Worm (Caenorhabditis elegans) whole organism, late embryonic: ENCODE measurements around the gene clec-223.

Experiments used
- C38D4.7 ChIP-seq: fragments of 200-800 bp; sonication (Bioruptor generic); optimal IDR thresholded peaks from 2 replicates; lab custom pipeline; 2018; ENCODE audit warnings: mild to moderate bottlenecking, missing genetic modification characterization, moderate library complexity, missing compliant biosample characterization
- K02D7.2 ChIP-seq: sonication (generic microtip); optimal IDR thresholded peaks from 2 replicates; lab custom pipeline; 2017; ENCODE audit warnings: mild to moderate bottlenecking, missing genetic modification characterization, missing compliant biosample characterization
- Y22D7AL.16 ChIP-seq: sonication (generic microtip); optimal IDR thresholded peaks from 2 replicates; lab custom pipeline; 2016; ENCODE audit warnings: missing genetic modification characterization, missing compliant biosample characterization
- ama-1 ChIP-seq: fragments of 150-350 bp; optimal IDR thresholded peaks from 2 replicates; lab custom pipeline; 2014
- ceh-14 ChIP-seq: sonication (generic microtip); optimal IDR thresholded peaks from 2 replicates; lab custom pipeline; 2016; ENCODE audit warnings: missing genotype, missing genetic modification characterization, missing compliant biosample characterization
- ceh-18 ChIP-seq: sonication (generic microtip); optimal IDR thresholded peaks from 2 replicates; lab custom pipeline; 2016; ENCODE audit warnings: missing genetic modification characterization, missing compliant biosample characterization
- ceh-2 ChIP-seq: sonication (generic microtip); optimal IDR thresholded peaks from 2 replicates; lab custom pipeline; 2016; ENCODE audit warnings: missing genotype, missing genetic modification characterization, missing compliant biosample characterization
- ceh-22 ChIP-seq: sonication (generic microtip); optimal IDR thresholded peaks from 2 replicates; lab custom pipeline; 2017; ENCODE audit warnings: missing biosample characterization, missing genetic modification characterization
- ceh-30 ChIP-seq: fragments of 150-350 bp; optimal IDR thresholded peaks from 2 replicates; lab custom pipeline; 2014; ENCODE audit warnings: missing biosample characterization, missing genetic modification characterization
- ceh-31 ChIP-seq: sonication (generic microtip); optimal IDR thresholded peaks from 2 replicates; lab custom pipeline; 2016; ENCODE audit warnings: missing genetic modification characterization, missing compliant biosample characterization
- ceh-34 ChIP-seq: sonication (generic microtip); optimal IDR thresholded peaks from 2 replicates; lab custom pipeline; 2016; ENCODE audit warnings: mild to moderate bottlenecking, missing genetic modification characterization, missing compliant biosample characterization
- ceh-48 ChIP-seq: sonication (generic microtip); optimal IDR thresholded peaks from 2 replicates; lab custom pipeline; 2016; ENCODE audit warnings: missing genetic modification characterization, inconsistent platforms, missing compliant biosample characterization
- ceh-6 ChIP-seq: fragments of 200-800 bp; sonication (Bioruptor generic); optimal IDR thresholded peaks from 2 replicates; lab custom pipeline; 2018; ENCODE audit warnings: mild to moderate bottlenecking, missing genetic modification characterization, missing compliant biosample characterization
- che-1 ChIP-seq: sonication (generic microtip); optimal IDR thresholded peaks from 2 replicates; lab custom pipeline; 2016; ENCODE audit warnings: mild to moderate bottlenecking, missing genetic modification characterization, missing compliant biosample characterization
- dmd-4 ChIP-seq: sonication (generic microtip); optimal IDR thresholded peaks from 2 replicates; lab custom pipeline; 2016; ENCODE audit warnings: borderline replicate concordance, missing genetic modification characterization, missing compliant biosample characterization
- dve-1 ChIP-seq: sonication (generic microtip); optimal IDR thresholded peaks from 2 replicates; lab custom pipeline; 2017; ENCODE audit warnings: antibody characterized with exemption, mild to moderate bottlenecking, missing genetic modification characterization, missing compliant biosample characterization
- elt-2 ChIP-seq: sonication (generic microtip); optimal IDR thresholded peaks from 2 replicates; lab custom pipeline; 2016; ENCODE audit warnings: missing genetic modification reagents, missing genetic modification characterization, missing compliant biosample characterization
- fax-1 ChIP-seq: sonication (generic microtip); optimal IDR thresholded peaks from 2 replicates; lab custom pipeline; 2016; ENCODE audit warnings: missing genotype, missing genetic modification characterization, missing compliant biosample characterization
- fkh-10 ChIP-seq: fragments of 150-350 bp; optimal IDR thresholded peaks from 2 replicates; lab custom pipeline; 2014; ENCODE audit warnings: missing biosample characterization, missing genetic modification reagents, missing genetic modification characterization
- hlh-15 ChIP-seq: sonication (generic microtip); optimal IDR thresholded peaks from 2 replicates; lab custom pipeline; 2016; ENCODE audit warnings: missing genetic modification characterization, missing compliant biosample characterization
- hlh-8 ChIP-seq: sonication (generic microtip); optimal IDR thresholded peaks from 2 replicates; lab custom pipeline; 2016; ENCODE audit warnings: missing genotype, missing genetic modification characterization, missing compliant biosample characterization
- lim-6 ChIP-seq: sonication (generic microtip); optimal IDR thresholded peaks from 2 replicates; lab custom pipeline; 2016; ENCODE audit warnings: missing genetic modification characterization, missing compliant biosample characterization
- lin-11 ChIP-seq: fragments of 200-800 bp; sonication (Bioruptor generic); optimal IDR thresholded peaks from 2 replicates; lab custom pipeline; 2018; ENCODE audit warnings: mild to moderate bottlenecking, missing genetic modification characterization, missing compliant biosample characterization
- madf-2 ChIP-seq: sonication (generic microtip); optimal IDR thresholded peaks from 2 replicates; lab custom pipeline; 2017; ENCODE audit warnings: missing genetic modification characterization, missing compliant biosample characterization
- mec-3 ChIP-seq: sonication (generic microtip); optimal IDR thresholded peaks from 2 replicates; lab custom pipeline; 2016; ENCODE audit warnings: borderline replicate concordance, missing genetic modification characterization, missing compliant biosample characterization
- nfya-1 ChIP-seq: sonication (generic microtip); optimal IDR thresholded peaks from 2 replicates; lab custom pipeline; 2017; ENCODE audit warnings: missing genetic modification characterization, mild to moderate bottlenecking, missing compliant biosample characterization, antibody characterized with exemption, moderate library complexity
- nhr-232 ChIP-seq: sonication (generic microtip); optimal IDR thresholded peaks from 2 replicates; lab custom pipeline; 2016; ENCODE audit warnings: missing genetic modification characterization, missing compliant biosample characterization
- npax-4 ChIP-seq: sonication (generic microtip); optimal IDR thresholded peaks from 2 replicates; lab custom pipeline; 2016; ENCODE audit warnings: missing genetic modification characterization, missing compliant biosample characterization
- odd-2 ChIP-seq: sonication (generic microtip); optimal IDR thresholded peaks from 2 replicates; lab custom pipeline; 2017; ENCODE audit warnings: antibody characterized with exemption, mild to moderate bottlenecking, missing genetic modification characterization, missing compliant biosample characterization
- pag-3 ChIP-seq: sonication (generic microtip); optimal IDR thresholded peaks from 2 replicates; lab custom pipeline; 2016; ENCODE audit warnings: missing compliant biosample characterization, missing genetic modification characterization, borderline replicate concordance
- pat-9 ChIP-seq: fragments of 200-800 bp; sonication (Bioruptor generic); optimal IDR thresholded peaks from 2 replicates; lab custom pipeline; 2018; ENCODE audit warnings: mild to moderate bottlenecking, missing genetic modification characterization, moderate library complexity, missing compliant biosample characterization
- pha-2 ChIP-seq: sonication (generic microtip); optimal IDR thresholded peaks from 2 replicates; lab custom pipeline; 2017; ENCODE audit warnings: mild to moderate bottlenecking, missing genetic modification characterization, missing compliant biosample characterization
- pqm-1 ChIP-seq: sonication (generic microtip); optimal IDR thresholded peaks from 2 replicates; lab custom pipeline; 2016; ENCODE audit warnings: missing genetic modification characterization, missing compliant biosample characterization
- ref-2 ChIP-seq: sonication (generic microtip); optimal IDR thresholded peaks from 2 replicates; lab custom pipeline; 2016; ENCODE audit warnings: missing genetic modification characterization, missing compliant biosample characterization
- rnt-1 ChIP-seq: sonication (generic microtip); optimal IDR thresholded peaks from 2 replicates; lab custom pipeline; 2016; ENCODE audit warnings: missing genetic modification characterization, missing compliant biosample characterization
- sdc-2 ChIP-seq: sonication (generic microtip); optimal IDR thresholded peaks from 2 replicates; lab custom pipeline; 2016; ENCODE audit warnings: missing genotype, missing genetic modification characterization, missing compliant biosample characterization
- sox-2 ChIP-seq: fragments of 200-800 bp; sonication (Bioruptor generic); IDR thresholded peaks from 2 replicates; pipeline ENCODE4 v1.3.6; 2022; ENCODE audit warnings: missing genetic modification reagents, missing genetic modification characterization, missing compliant biosample characterization
- sox-4 ChIP-seq: sonication (generic microtip); optimal IDR thresholded peaks from 2 replicates; lab custom pipeline; 2017; ENCODE audit warnings: mild to moderate bottlenecking, missing genetic modification characterization, inconsistent platforms, missing compliant biosample characterization
- syd-9 ChIP-seq: sonication (generic microtip); optimal IDR thresholded peaks from 2 replicates; lab custom pipeline; 2016; ENCODE audit warnings: mild to moderate bottlenecking, missing genetic modification characterization, moderate library complexity, missing compliant biosample characterization
- tbx-2 ChIP-seq: sonication (generic microtip); optimal IDR thresholded peaks from 2 replicates; lab custom pipeline; 2016; ENCODE audit warnings: missing genetic modification characterization, missing compliant biosample characterization
- tbx-7 ChIP-seq: sonication (generic microtip); optimal IDR thresholded peaks from 2 replicates; lab custom pipeline; 2016; ENCODE audit warnings: missing genotype, missing genetic modification characterization, missing compliant biosample characterization
- unc-42 ChIP-seq: sonication (generic microtip); optimal IDR thresholded peaks from 2 replicates; lab custom pipeline; 2016; ENCODE audit warnings: missing genotype, missing genetic modification characterization, missing compliant biosample characterization
- unc-55 ChIP-seq: sonication (generic microtip); optimal IDR thresholded peaks from 2 replicates; lab custom pipeline; 2017; ENCODE audit warnings: missing biosample characterization, missing genetic modification reagents, missing genetic modification characterization
- zip-5 ChIP-seq: sonication (generic microtip); optimal IDR thresholded peaks from 2 replicates; lab custom pipeline; 2016; ENCODE audit warnings: missing genetic modification characterization, missing compliant biosample characterization
- ztf-16 ChIP-seq: sonication (generic microtip); optimal IDR thresholded peaks from 2 replicates; lab custom pipeline; 2017; ENCODE audit warnings: missing genetic modification characterization, missing compliant biosample characterization

The clec-223 gene

ce11 chrV:11231177-11231576 is 41.8 kb upstream of the clec-223 start:
- TF ChIP-seq ceh-14 (tag; lab: Kevin White, UChicago) (no peak), sox-2 (GFP tag; lab: Robert Waterston, UW) (no peak), elt-2 (tag; lab: Kevin White, UChicago) (peak; percentile 8), Y22D7AL.16 (tag; lab: Kevin White, UChicago) (no peak)

ce11 chrV:11234350-11234749 is 38.6 kb upstream of the clec-223 start, which contains the start of gene T19B10.5:
Gene T19B10.5 (plus strand): TSS chrV:11234650.
- TF ChIP-seq ceh-31: no peak
- no peak for TF ChIP-seq odd-2 (tag; lab: Kevin White, UChicago)
- TF ChIP-seq pqm-1 (tag; lab: Kevin White, UChicago): no peak
- no peak for TF ChIP-seq pat-9 (tag; lab: Kevin White, UChicago)
- no peak for TF ChIP-seq ztf-16 (tag; lab: Kevin White, UChicago)
- no peak for TF ChIP-seq hlh-15 (tag; lab: Kevin White, UChicago)
- TF ChIP-seq ceh-2 (tag; lab: Kevin White, UChicago): no peak
- no peak for TF ChIP-seq tbx-7 (tag; lab: Kevin White, UChicago)
- no peak for TF ChIP-seq C38D4.7 (GFP tag; lab: Kevin White, UChicago)
- TF ChIP-seq sox-4 (tag; lab: Kevin White, UChicago): no peak
- TF ChIP-seq nhr-232 (tag; lab: Kevin White, UChicago): no peak
- no peak for TF ChIP-seq madf-2 (tag; lab: Kevin White, UChicago)
- no peak for TF ChIP-seq ceh-6 (GFP tag; lab: Kevin White, UChicago)
- no peak for TF ChIP-seq rnt-1
- no peak for TF ChIP-seq dmd-4 (tag; lab: Kevin White, UChicago)
- no peak for TF ChIP-seq ama-1
- no peak for TF ChIP-seq K02D7.2 (tag; lab: Kevin White, UChicago)
- TF ChIP-seq, all 69 proteins: peak for 0

- TF ChIP-seq fax-1: no peak
- TF ChIP-seq elt-2 (tag; lab: Kevin White, UChicago): peak; percentile 94
- TF ChIP-seq pag-3 (tag; lab: Kevin White, UChicago): no peak
These were observed 37.1 kb upstream of the clec-223 start for ce11 chrV:11235876-11236275.

ce11 chrV:11239187-11239725 is 33.7 kb upstream of the clec-223 start, which contains the start of the genes dvc-1 and ima-1:
Gene dvc-1 (minus strand): TSS chrV:11239331.
Gene ima-1 (plus strand): TSS chrV:11239675.
- TF ChIP-seq hlh-8 (peak; percentile 48), ceh-34 (tag; lab: Kevin White, UChicago) (peak; percentile 87), K02D7.2 (tag; lab: Kevin White, UChicago) (peak; percentile 62), madf-2 (tag; lab: Kevin White, UChicago) (peak; percentile 38), nfya-1 (tag; lab: Kevin White, UChicago) (peak; percentile 75), mec-3 (tag; lab: Kevin White, UChicago) (no peak), lim-6 (tag; lab: Kevin White, UChicago) (peak; percentile 42), unc-42 (tag; lab: Kevin White, UChicago) (peak; percentile 28), syd-9 (tag; lab: Kevin White, UChicago) (peak; percentile 74), ceh-18 (tag; lab: Kevin White, UChicago) (peak; percentile 24), npax-4 (peak; percentile 41), ceh-48 (tag; lab: Kevin White, UChicago) (peak; percentile 27), sdc-2 (tag; lab: Kevin White, UChicago) (peak; percentile 53), dve-1 (tag; lab: Kevin White, UChicago) (peak; percentile 41), ceh-22 (tag; lab: Kevin White, UChicago) (no peak), fkh-10 (GFP tag; lab: Kevin White, UChicago) (no peak), C38D4.7 (GFP tag; lab: Kevin White, UChicago) (peak; percentile 64), ceh-30 (no peak), sox-2 (GFP tag; lab: Robert Waterston, UW) (peak; percentile 46), zip-5 (peak; percentile 68), lin-11 (peak; percentile 17), sox-4 (tag; lab: Kevin White, UChicago) (peak; percentile 65), tbx-2 (tag; lab: Kevin White, UChicago) (peak; percentile 77), Y22D7AL.16 (tag; lab: Kevin White, UChicago) (peak; percentile 45), ztf-16 (tag; lab: Kevin White, UChicago) (peak; percentile 82), hlh-15 (tag; lab: Kevin White, UChicago) (peak; percentile 70), nhr-232 (tag; lab: Kevin White, UChicago) (peak; percentile 66), unc-55 (GFP tag; lab: Kevin White, UChicago) (no peak), ama-1 (no peak), pag-3 (tag; lab: Kevin White, UChicago) (no peak), pha-2 (tag; lab: Kevin White, UChicago) (no peak), ref-2 (tag; lab: Kevin White, UChicago) (peak; percentile 65), ceh-14 (tag; lab: Kevin White, UChicago) (peak; percentile 85), che-1 (tag; lab: Kevin White, UChicago) (peak; percentile 59)
